Worm (Caenorhabditis elegans) whole organism, young adult: Measurements from ENCODE around the gene oig-3.

Experiments
- B0336.3 ChIP-seq: fragments of 200-800 bp; sonication (Bioruptor generic); IDR thresholded peaks from 2 replicates; pipeline ENCODE4 v1.3.6; 2022; ENCODE audit warnings: missing genetic modification characterization, missing compliant biosample characterization
- D2030.7 ChIP-seq: fragments of 200-800 bp; sonication (Bioruptor generic); IDR thresholded peaks from 2 replicates; pipeline ENCODE4 v1.3.6; 2022; ENCODE audit warnings: missing genetic modification reagents, missing genetic modification characterization, missing compliant biosample characterization
- F39B2.1 ChIP-seq: fragments of 200-800 bp; sonication (Bioruptor generic); IDR thresholded peaks from 2 replicates; pipeline ENCODE4 v1.3.6; 2022; ENCODE audit warnings: missing genetic modification reagents, missing genetic modification characterization, missing compliant biosample characterization
- F49E8.2 ChIP-seq: sonication (generic microtip); optimal IDR thresholded peaks from 3 replicates; lab custom pipeline; 2017; ENCODE audit warnings: missing genetic modification characterization, mild to moderate bottlenecking, missing compliant biosample characterization, antibody characterized with exemption, moderate library complexity; ENCODE audit not compliant: insufficient read depth
- F55B11.4 ChIP-seq: sonication (generic microtip); optimal IDR thresholded peaks from 2 replicates; lab custom pipeline; 2016; ENCODE audit warnings: missing compliant biosample characterization, missing genetic modification characterization, borderline replicate concordance; ENCODE audit not compliant: insufficient read depth
- F57A8.1 ChIP-seq: fragments of 200-800 bp; sonication (Bioruptor generic); optimal IDR thresholded peaks from 2 replicates; lab custom pipeline; 2018; ENCODE audit warnings: mild to moderate bottlenecking, missing genetic modification characterization, moderate library complexity, missing compliant biosample characterization
- K12H6.12 ChIP-seq: fragments of 200-800 bp; sonication (Bioruptor generic); optimal IDR thresholded peaks from 2 replicates; lab custom pipeline; 2018; ENCODE audit warnings: mild to moderate bottlenecking, missing genetic modification characterization, missing compliant biosample characterization
- Y53F4B.3 ChIP-seq: fragments of 200-800 bp; sonication (Bioruptor generic); IDR thresholded peaks from 2 replicates; pipeline ENCODE4 v1.3.6; 2022; ENCODE audit warnings: missing genetic modification reagents, missing genetic modification characterization, missing compliant biosample characterization
- Y56A3A.18 ChIP-seq: fragments of 200-800 bp; sonication (Bioruptor generic); IDR thresholded peaks from 2 replicates; pipeline ENCODE4 v1.3.6; 2022; ENCODE audit warnings: missing genetic modification reagents, missing genetic modification characterization, missing compliant biosample characterization
- akir-1 ChIP-seq: fragments of 200-800 bp; sonication (Bioruptor generic); optimal IDR thresholded peaks from 2 replicates; lab custom pipeline; 2018; ENCODE audit warnings: mild to moderate bottlenecking, missing genetic modification characterization, moderate library complexity, missing compliant biosample characterization
- ama-1 ChIP-seq, 3 experiments: fragments of 150-350 bp in 1 of 3; sonication (generic microtip) in 2 of 3; optimal IDR thresholded peaks; 2 replicates each; lab custom pipeline; 2014 to 2018; ENCODE audit warnings: missing biosample characterization in 2 of 3, missing genetic modification characterization in 2 of 3, missing genetic modification reagents in 2 of 3
- aptf-2 ChIP-seq: fragments of 200-800 bp; sonication (Bioruptor generic); conservative IDR thresholded peaks from 2 replicates; pipeline ENCODE4 v1.3.6; 2022; ENCODE audit warnings: missing genetic modification reagents, missing genetic modification characterization, missing compliant biosample characterization
- atf-7 ChIP-seq: sonication (generic microtip); optimal IDR thresholded peaks from 2 replicates; lab custom pipeline; 2017; ENCODE audit warnings: mild to moderate bottlenecking, missing genetic modification characterization, missing compliant biosample characterization
- attf-3 ChIP-seq: fragments of 200-800 bp; sonication (Bioruptor generic); conservative IDR thresholded peaks from 2 replicates; pipeline ENCODE4 v1.3.6; 2022; ENCODE audit warnings: missing genetic modification reagents, missing genetic modification characterization, missing compliant biosample characterization
- attf-6 ChIP-seq: fragments of 200-800 bp; sonication (Bioruptor generic); IDR thresholded peaks from 2 replicates; pipeline ENCODE4 v1.3.6; 2022; ENCODE audit warnings: missing genetic modification reagents, missing genetic modification characterization, missing compliant biosample characterization
- ccch-3 ChIP-seq: fragments of 200-800 bp; sonication (Bioruptor generic); optimal IDR thresholded peaks from 2 replicates; lab custom pipeline; 2018; ENCODE audit warnings: mild to moderate bottlenecking, missing genetic modification characterization, missing compliant biosample characterization
- cebp-1 ChIP-seq, 2 experiments: fragments of 200-800 bp in 1 of 2; sonication (Bioruptor generic) in 1 of 2; sonication (generic microtip) in 1 of 2; IDR thresholded peaks in 1 of 2; optimal IDR thresholded peaks in 1 of 2; 2 replicates each; pipeline versions ENCODE4 v1.3.6 to Lab custom; 2017 to 2022; ENCODE audit warnings: missing compliant biosample characterization in 2 of 2, missing genetic modification characterization in 2 of 2, mild to moderate bottlenecking in 1 of 2, missing genetic modification reagents in 1 of 2, moderate library complexity in 1 of 2
- cebp-2 ChIP-seq: fragments of 200-800 bp; sonication (Bioruptor generic); IDR thresholded peaks from 2 replicates; pipeline ENCODE4 v1.3.6; 2022; ENCODE audit warnings: missing genetic modification characterization, missing compliant biosample characterization
- ceh-40 ChIP-seq: fragments of 200-800 bp; sonication (Bioruptor generic); IDR thresholded peaks from 2 replicates; pipeline ENCODE4 v1.3.6; 2022; ENCODE audit warnings: missing genetic modification characterization, missing compliant biosample characterization
- ceh-79 ChIP-seq: sonication (generic microtip); optimal IDR thresholded peaks from 2 replicates; lab custom pipeline; 2017; ENCODE audit warnings: mild to moderate bottlenecking, missing genetic modification characterization, missing compliant biosample characterization
- chd-7 ChIP-seq: sonication (generic microtip); optimal IDR thresholded peaks from 2 replicates; lab custom pipeline; 2016; ENCODE audit warnings: mild to moderate bottlenecking, missing genetic modification characterization, moderate library complexity, missing compliant biosample characterization
- dox-1 ChIP-seq: fragments of 200-800 bp; sonication (Bioruptor generic); IDR thresholded peaks from 2 replicates; pipeline ENCODE4 v1.3.6; 2022; ENCODE audit warnings: missing genetic modification reagents, missing genetic modification characterization, missing compliant biosample characterization
- dpff-1 ChIP-seq: sonication (generic microtip); optimal IDR thresholded peaks from 2 replicates; lab custom pipeline; 2017; ENCODE audit warnings: mild to moderate bottlenecking, missing genetic modification characterization, missing compliant biosample characterization
- dpl-1 ChIP-seq: fragments of 150-350 bp; optimal IDR thresholded peaks from 2 replicates; lab custom pipeline; 2014; ENCODE audit warnings: missing biosample characterization, missing genetic modification reagents, missing genetic modification characterization
- egl-18 ChIP-seq: fragments of 200-800 bp; sonication (Bioruptor generic); IDR thresholded peaks from 2 replicates; pipeline ENCODE4 v1.3.6; 2022; ENCODE audit warnings: missing genetic modification reagents, missing genetic modification characterization, missing compliant biosample characterization
- egrh-3 ChIP-seq: fragments of 200-800 bp; sonication (Bioruptor generic); IDR thresholded peaks from 2 replicates; pipeline ENCODE4 v1.3.6; 2022; ENCODE audit warnings: missing genetic modification reagents, missing genetic modification characterization, missing compliant biosample characterization
- him-1 ChIP-seq: sonication (generic microtip); optimal IDR thresholded peaks from 2 replicates; lab custom pipeline; 2016; ENCODE audit warnings: missing genotype, missing genetic modification reagents, missing genetic modification characterization, missing compliant biosample characterization
- hlh-26 ChIP-seq: fragments of 200-800 bp; sonication (Bioruptor generic); conservative IDR thresholded peaks from 2 replicates; pipeline ENCODE4 v1.3.6; 2022; ENCODE audit warnings: missing genetic modification reagents, missing genetic modification characterization, missing compliant biosample characterization
- hrde-1 ChIP-seq: sonication (generic microtip); optimal IDR thresholded peaks from 2 replicates; lab custom pipeline; 2016; ENCODE audit warnings: missing genetic modification characterization, mild to moderate bottlenecking, missing compliant biosample characterization, moderate library complexity, missing genotype, missing genetic modification reagents, borderline replicate concordance
- lin-26 ChIP-seq: fragments of 200-800 bp; sonication (Bioruptor generic); IDR thresholded peaks from 2 replicates; pipeline ENCODE4 v1.3.6; 2022; ENCODE audit warnings: missing genetic modification reagents, missing genetic modification characterization, missing compliant biosample characterization
- madf-8 ChIP-seq: fragments of 200-800 bp; sonication (Bioruptor generic); conservative IDR thresholded peaks from 2 replicates; pipeline ENCODE4 v1.3.6; 2022; ENCODE audit warnings: missing genetic modification reagents, missing genetic modification characterization, missing compliant biosample characterization
- nhr-179 ChIP-seq: sonication (generic microtip); optimal IDR thresholded peaks from 2 replicates; lab custom pipeline; 2016; ENCODE audit warnings: mild to moderate bottlenecking, missing genetic modification characterization, missing compliant biosample characterization
- nhr-27 ChIP-seq: fragments of 200-800 bp; sonication (Bioruptor generic); optimal IDR thresholded peaks from 2 replicates; lab custom pipeline; 2018; ENCODE audit warnings: mild to moderate bottlenecking, missing genetic modification characterization, moderate library complexity, missing compliant biosample characterization
- nhr-90 ChIP-seq: sonication (generic microtip); optimal IDR thresholded peaks from 2 replicates; lab custom pipeline; 2016; ENCODE audit warnings: missing genotype, mild to moderate bottlenecking, missing genetic modification characterization, missing compliant biosample characterization
- pbrm-1 ChIP-seq: fragments of 200-800 bp; sonication (Bioruptor generic); IDR thresholded peaks from 2 replicates; pipeline ENCODE4 v1.3.6; 2022; ENCODE audit warnings: missing genetic modification reagents, missing genetic modification characterization, missing compliant biosample characterization
- pha-4 ChIP-seq: fragments of 150-350 bp; sonication (generic microtip); optimal IDR thresholded peaks from 2 replicates; lab custom pipeline; 2014; ENCODE audit warnings: missing biosample characterization, missing genetic modification reagents, missing genetic modification characterization
- rcor-1 ChIP-seq: fragments of 200-800 bp; sonication (Bioruptor generic); IDR thresholded peaks from 2 replicates; pipeline ENCODE4 v1.3.6; 2022; ENCODE audit warnings: missing genetic modification reagents, missing genetic modification characterization, missing compliant biosample characterization
- rec-8 ChIP-seq, 2 experiments: sonication (generic microtip); optimal IDR thresholded peaks; 2 replicates each; lab custom pipeline; 2016; ENCODE audit warnings: mild to moderate bottlenecking in 2 of 2, missing genetic modification characterization in 2 of 2, missing genetic modification reagents in 2 of 2, missing genotype in 2 of 2, missing biosample characterization in 1 of 2, missing compliant biosample characterization in 1 of 2, moderate library complexity in 1 of 2
- repo-1 ChIP-seq: sonication (generic microtip); optimal IDR thresholded peaks from 2 replicates; lab custom pipeline; 2017; ENCODE audit warnings: mild to moderate bottlenecking, missing genetic modification characterization, missing compliant biosample characterization
- rpc-1 ChIP-seq, 2 experiments: fragments of 150-350 bp in 1 of 2; sonication (generic microtip) in 1 of 2; optimal IDR thresholded peaks; 2 replicates each; lab custom pipeline; 2014 to 2018; ENCODE audit warnings: missing biosample characterization in 1 of 2, missing genetic modification characterization in 1 of 2, missing genetic modification reagents in 1 of 2, missing genotype in 1 of 2
- unc-62 ChIP-seq: fragments of 150-350 bp; optimal IDR thresholded peaks from 2 replicates; lab custom pipeline; 2014; ENCODE audit warnings: missing biosample characterization, missing genetic modification reagents, missing genetic modification characterization
- ztf-18 ChIP-seq: sonication (generic microtip); optimal IDR thresholded peaks from 2 replicates; lab custom pipeline; 2016; ENCODE audit warnings: missing genotype, mild to moderate bottlenecking, missing genetic modification characterization, missing compliant biosample characterization
- ztf-22 ChIP-seq: fragments of 200-800 bp; sonication (Bioruptor generic); optimal IDR thresholded peaks from 2 replicates; lab custom pipeline; 2018; ENCODE audit warnings: mild to moderate bottlenecking, missing genetic modification characterization, moderate library complexity, missing compliant biosample characterization
- ztf-3 ChIP-seq: fragments of 200-800 bp; sonication (Bioruptor generic); optimal IDR thresholded peaks from 2 replicates; lab custom pipeline; 2018; ENCODE audit warnings: mild to moderate bottlenecking, missing genetic modification characterization, missing compliant biosample characterization
- ztf-6 ChIP-seq: fragments of 200-800 bp; sonication (Bioruptor generic); IDR thresholded peaks from 2 replicates; pipeline ENCODE4 v1.3.6; 2022; ENCODE audit warnings: missing genetic modification reagents, missing genetic modification characterization, missing compliant biosample characterization

oig-3 gene

ce11 chrV:14685435-14686058 lies 43.9 kb upstream of the oig-3 start, which contains the start of gene C47E8.4 (continued):
- TF ChIP-seq ztf-18 (tag; lab: Kevin White, UChicago) (peak; percentile 65), dpl-1 (GFP tag; lab: Kevin White, UChicago) (peak; percentile 63), rpc-1 (optimal IDR thresholded peaks at IDR 0.05; lab: Kevin White, UChicago) (peak; percentile 56), rpc-1 (tag; optimal IDR thresholded peaks at IDR 0.05; lab: Kevin White, UChicago) (peak; percentile 0), nhr-179 (tag; lab: Kevin White, UChicago) (no peak), ceh-40 (no peak), ztf-3 (peak; percentile 85), nhr-27 (tag; lab: Kevin White, UChicago) (peak; percentile 92), cebp-1 (GFP tag; IDR thresholded peaks at IDR 0.05; lab: Robert Waterston, UW) (peak; percentile 60; the same call in 1 of the 2 replicates), cebp-1 (tag; optimal IDR thresholded peaks at IDR 0.05; lab: Kevin White, UChicago) (peak; percentile 92), rcor-1 (GFP tag; lab: Robert Waterston, UW) (peak; percentile 97), repo-1 (tag; lab: Kevin White, UChicago) (peak; percentile 88), unc-62 (GFP tag; lab: Kevin White, UChicago) (peak; percentile 34), Y53F4B.3 (GFP tag; lab: Robert Waterston, UW) (peak; percentile 48; the same call in 1 of the 2 replicates), attf-6 (GFP tag; lab: Robert Waterston, UW) (peak; percentile 71; the same call in 1 of the 2 replicates), F39B2.1 (GFP tag; lab: Robert Waterston, UW) (peak; percentile 80; the same call in 1 of the 2 replicates), egrh-3 (peak; percentile 34; the same call in 1 of the 2 replicates), hlh-26 (GFP tag; lab: Robert Waterston, UW) (no peak), ama-1 (optimal IDR thresholded peaks at IDR 0.05; lab: Kevin White, UChicago) (peak; percentile 53), ama-1 (GFP tag; optimal IDR thresholded peaks at IDR 0.05; lab: Kevin White, UChicago) (no peak), madf-8 (GFP tag; lab: Robert Waterston, UW) (peak; percentile 81), hrde-1 (tag; lab: Kevin White, UChicago) (peak; percentile 90), ztf-22 (peak; percentile 85), cebp-2 (GFP tag; lab: Robert Waterston, UW) (peak; percentile 91; the same call in 1 of the 2 replicates), dpff-1 (tag; lab: Kevin White, UChicago) (peak; percentile 46), lin-26 (GFP tag; lab: Robert Waterston, UW) (no peak), B0336.3 (GFP tag; lab: Robert Waterston, UW) (peak; percentile 90), F57A8.1 (GFP tag; lab: Kevin White, UChicago) (no peak), egl-18 (GFP tag; lab: Robert Waterston, UW) (peak; percentile 94), him-1 (tag; lab: Kevin White, UChicago) (peak; percentile 81), akir-1 (peak; percentile 84), atf-7 (peak; percentile 94), ccch-3 (GFP tag; lab: Kevin White, UChicago) (peak; percentile 90), attf-3 (GFP tag; lab: Robert Waterston, UW) (peak; percentile 81), pbrm-1 (GFP tag; lab: Robert Waterston, UW) (peak; percentile 96), rec-8 (tag; optimal IDR thresholded peaks at IDR 0.05; lab: Kevin White, UChicago) (peak; percentile 63 to 81), aptf-2 (GFP tag; lab: Robert Waterston, UW) (peak; percentile 68), D2030.7 (GFP tag; lab: Robert Waterston, UW) (peak; percentile 93), nhr-90 (tag; lab: Kevin White, UChicago) (no peak), F55B11.4 (tag; lab: Kevin White, UChicago) (no peak), ztf-6 (peak; percentile 68; the same call in 1 of the 2 replicates), ceh-79 (peak; percentile 87), chd-7 (tag; lab: Kevin White, UChicago) (peak; percentile 94), Y56A3A.18 (GFP tag; lab: Robert Waterston, UW) (peak; percentile 62; the same call in 1 of the 2 replicates), F49E8.2 (tag; lab: Kevin White, UChicago) (peak; percentile 89), dox-1 (GFP tag; lab: Robert Waterston, UW) (peak; percentile 95), K12H6.12 (peak; percentile 96), pha-4 (tag; lab: Kevin White, UChicago) (peak; percentile 8)
